Worm (Caenorhabditis elegans) whole organism, midembryonic: ENCODE results near the gene ztf-22.

Experiments
- cog-1 ChIP-seq: sonication (generic microtip); optimal IDR thresholded peaks from 2 replicates; lab custom pipeline; 2016; ENCODE audit warnings: missing genetic modification characterization, missing compliant biosample characterization
- ztf-23 ChIP-seq: fragments of 200-800 bp; sonication (Bioruptor generic); IDR thresholded peaks from 2 replicates; pipeline ENCODE4 v1.3.6; 2022; ENCODE audit warnings: missing genetic modification reagents, missing genetic modification characterization, missing compliant biosample characterization

- TF ChIP-seq ztf-23 (GFP tag; lab: Robert Waterston, UW), result no peak
- TF ChIP-seq cog-1 (tag; lab: Kevin White, UChicago), result no peak
Measured at ce11 chrII:13284148-13284547, 1.5 kb downstream of the ztf-22 start.
